Comparison of ENCODE assay signal across 2 fruit fly cellular contexts in genomic region chrX:3012042-3012441, dm6.
A peak's percentile ranks its signal among the peaks of the same experiment; 100 is the strongest.
TF ChIP-seq lines count a peak whose summit lies in the region.

No protein-coding gene starts in this region.

TF ChIP-seq in whole organism, prepupa, 60 proteins besides CTCF, POLR2A, EP300 and RAD21:
- TF ChIP-seq svp (GFP tag; lab: Kevin White, UChicago) = peak; percentile 54
- no peak for TF ChIP-seq eg (GFP tag; IDR thresholded peaks at IDR 0.05; lab: Robert Waterston, UW)
- no peak for TF ChIP-seq CG3919 (GFP tag; optimal IDR thresholded peaks at IDR 0.05; lab: Kevin White, UChicago)
- TF ChIP-seq CG6163 (GFP tag; IDR thresholded peaks at IDR 0.05; lab: Robert Waterston, UW) = peak; percentile 14; the same call in 1 of the 3 replicates
- TF ChIP-seq Eip78C (GFP tag; lab: Kevin White, UChicago) = peak; percentile 55
- no peak for TF ChIP-seq Hr38 (GFP tag; optimal IDR thresholded peaks at IDR 0.05; lab: Kevin White, UChicago)

TF ChIP-seq in whole organism, pupa, 21 proteins besides CTCF, POLR2A, EP300 and RAD21:
- TF ChIP-seq CG8159 (tag; optimal IDR thresholded peaks at IDR 0.05; lab: Kevin White, UChicago) (peak; percentile 6), CG9948 (tag; optimal IDR thresholded peaks at IDR 0.05; lab: Kevin White, UChicago) (no peak)
TF ChIP-seq in whole organism, pupa: peak in this region for 1.
